Worm (Caenorhabditis elegans): Measurements from ENCODE around the gene mel-32.

mel-32 gene

ce11 chrIII:6444335-6444734 is 1.5 kb upstream of the mel-32 start, which contains the start of gene C05D11.13 (continued):
- no peak for TF ChIP-seq ceh-63 (GFP tag; optimal IDR thresholded peaks at IDR 0.05)

- TF ChIP-seq zip-4 (GFP tag; optimal IDR thresholded peaks at IDR 0.05) (no peak), ceh-90 (tag; optimal IDR thresholded peaks at IDR 0.05) (no peak), blmp-1 (tag; optimal IDR thresholded peaks at IDR 0.05) (no peak)
Measured at ce11 chrIII:6439854-6440253, 2.9 kb downstream of the mel-32 start.

- TF ChIP-seq unc-62 (GFP tag; optimal IDR thresholded peaks at IDR 0.05): no peak
- no peak for TF ChIP-seq ceh-63 (GFP tag; optimal IDR thresholded peaks at IDR 0.05)
- TF ChIP-seq nhr-47 (tag; optimal IDR thresholded peaks at IDR 0.05): no peak
- TF ChIP-seq lin-15B (tag; optimal IDR thresholded peaks at IDR 0.05): no peak
- TF ChIP-seq sox-4 (tag; optimal IDR thresholded peaks at IDR 0.05): no peak
- no peak for TF ChIP-seq ama-1 (optimal IDR thresholded peaks at IDR 0.05)
- TF ChIP-seq dpl-1 (GFP tag; optimal IDR thresholded peaks at IDR 0.05): no peak
- no peak for TF ChIP-seq ztf-4 (tag; optimal IDR thresholded peaks at IDR 0.05)
- TF ChIP-seq rnt-1 (tag; optimal IDR thresholded peaks at IDR 0.05): no peak
Measured at ce11 chrIII:6436308-6436707, 6.5 kb downstream of the mel-32 start, which contains the start of gene C05D11.1. TSS of gene C05D11.1 (plus strand) at chrIII:6436608.

- no peak for TF ChIP-seq elt-3 (tag; optimal IDR thresholded peaks at IDR 0.05)
- no peak for TF ChIP-seq mab-9 (GFP tag; IDR thresholded peaks at IDR 0.05)
- no peak for TF ChIP-seq ztf-4 (tag; optimal IDR thresholded peaks at IDR 0.05)
- no peak for TF ChIP-seq ceh-90 (tag; optimal IDR thresholded peaks at IDR 0.05)
- TF ChIP-seq nhr-71 (tag; optimal IDR thresholded peaks at IDR 0.05): no peak
- TF ChIP-seq lin-13 (GFP tag; optimal IDR thresholded peaks at IDR 0.05): no peak
- TF ChIP-seq sup-37 (GFP tag; optimal IDR thresholded peaks at IDR 0.05): no peak
- TF ChIP-seq rnt-1 (tag; optimal IDR thresholded peaks at IDR 0.05): no peak
- TF ChIP-seq mdl-1 (tag; optimal IDR thresholded peaks at IDR 0.05): no peak
- no peak for TF ChIP-seq unc-98 (GFP tag; IDR thresholded peaks at IDR 0.05)
- no peak for TF ChIP-seq nhr-85 (tag)
Measured at ce11 chrIII:6432939-6433338, 9.9 kb downstream of the mel-32 start, which contains the start of gene vps-16. TSS of gene vps-16 (plus strand) at chrIII:6433239.

- TF ChIP-seq fkh-8 (tag; optimal IDR thresholded peaks at IDR 0.05): peak; percentile 44
- TF ChIP-seq C04F5.9 (tag; optimal IDR thresholded peaks at IDR 0.05): peak; percentile 40
- TF ChIP-seq elt-3 (tag; optimal IDR thresholded peaks at IDR 0.05): peak in 2 of 6 experiments; percentile 45 to 76
- peak; percentile 70 for TF ChIP-seq tbx-2 (tag; optimal IDR thresholded peaks at IDR 0.05)
- TF ChIP-seq F16B12.6 (tag; optimal IDR thresholded peaks at IDR 0.05): peak; percentile 98
- TF ChIP-seq snu-23 (GFP tag; optimal IDR thresholded peaks at IDR 0.05): peak; percentile 82
- peak; percentile 75 for TF ChIP-seq nhr-19 (GFP tag; conservative IDR thresholded peaks at IDR 0.05)
- no peak for TF ChIP-seq ama-1 (optimal IDR thresholded peaks at IDR 0.05)
- TF ChIP-seq ets-5 (GFP tag; IDR thresholded peaks at IDR 0.05): no peak
- TF ChIP-seq dpl-1 (GFP tag; optimal IDR thresholded peaks at IDR 0.05): peak; percentile 70 to 84 (median 78)
- TF ChIP-seq ztf-11 (tag; optimal IDR thresholded peaks at IDR 0.05): peak in 1 of 2 experiments; percentile 46
- TF ChIP-seq rnt-1 (tag; optimal IDR thresholded peaks at IDR 0.05): peak; percentile 78
- no peak for TF ChIP-seq hlh-17 (GFP tag; optimal IDR thresholded peaks at IDR 0.05; ENCODE audit: borderline replicate concordance)
- no peak for TF ChIP-seq pqm-1 (tag; optimal IDR thresholded peaks at IDR 0.05)
- TF ChIP-seq dsc-1 (tag; optimal IDR thresholded peaks at IDR 0.05): no peak
- TF ChIP-seq mep-1 (tag; optimal IDR thresholded peaks at IDR 0.05): peak; percentile 97
- TF ChIP-seq egl-13 (tag; optimal IDR thresholded peaks at IDR 0.05): peak; percentile 64
- no peak for TF ChIP-seq snpc-4 (tag; optimal IDR thresholded peaks at IDR 0.05)
- no peak for TF ChIP-seq sox-4 (tag; optimal IDR thresholded peaks at IDR 0.05)
- TF ChIP-seq nhr-11 (tag; optimal IDR thresholded peaks at IDR 0.05): no peak
- TF ChIP-seq hpl-2 (GFP tag; optimal IDR thresholded peaks at IDR 0.05): no peak
- TF ChIP-seq tlp-1 (tag; optimal IDR thresholded peaks at IDR 0.05): no peak
- no peak for TF ChIP-seq Y116A8C.19 (tag; optimal IDR thresholded peaks at IDR 0.05; ENCODE audit: borderline replicate concordance)
- TF ChIP-seq lin-15B (tag; optimal IDR thresholded peaks at IDR 0.05): peak; percentile 82
- TF ChIP-seq sptf-1 (tag; optimal IDR thresholded peaks at IDR 0.05): no peak
- peak; percentile 78 for TF ChIP-seq nhr-47 (tag; optimal IDR thresholded peaks at IDR 0.05)
- peak; percentile 45 to 85 (median 60) for TF ChIP-seq ceh-82 (tag; optimal IDR thresholded peaks at IDR 0.05)
- TF ChIP-seq unc-130 (tag; optimal IDR thresholded peaks at IDR 0.05): peak; percentile 97
- TF ChIP-seq nhr-90 (tag; optimal IDR thresholded peaks at IDR 0.05; ENCODE audit: poor library complexity): peak; percentile 61
- TF ChIP-seq fkh-4 (tag; optimal IDR thresholded peaks at IDR 0.05; ENCODE audit: borderline replicate concordance): no peak
Measured at ce11 chrIII:6431766-6432228, 11.0 kb downstream of the mel-32 start, which contains the start of the genes mrps-17 and txdc-9. TSS of gene mrps-17 (minus strand) at chrIII:6431798. TSS of gene txdc-9 (plus strand) at chrIII:6432178.

Measured in whole organism, L1 larva.